ENCODE assay signal across 2 fruit fly cellular contexts in the genomic region with DNA sequence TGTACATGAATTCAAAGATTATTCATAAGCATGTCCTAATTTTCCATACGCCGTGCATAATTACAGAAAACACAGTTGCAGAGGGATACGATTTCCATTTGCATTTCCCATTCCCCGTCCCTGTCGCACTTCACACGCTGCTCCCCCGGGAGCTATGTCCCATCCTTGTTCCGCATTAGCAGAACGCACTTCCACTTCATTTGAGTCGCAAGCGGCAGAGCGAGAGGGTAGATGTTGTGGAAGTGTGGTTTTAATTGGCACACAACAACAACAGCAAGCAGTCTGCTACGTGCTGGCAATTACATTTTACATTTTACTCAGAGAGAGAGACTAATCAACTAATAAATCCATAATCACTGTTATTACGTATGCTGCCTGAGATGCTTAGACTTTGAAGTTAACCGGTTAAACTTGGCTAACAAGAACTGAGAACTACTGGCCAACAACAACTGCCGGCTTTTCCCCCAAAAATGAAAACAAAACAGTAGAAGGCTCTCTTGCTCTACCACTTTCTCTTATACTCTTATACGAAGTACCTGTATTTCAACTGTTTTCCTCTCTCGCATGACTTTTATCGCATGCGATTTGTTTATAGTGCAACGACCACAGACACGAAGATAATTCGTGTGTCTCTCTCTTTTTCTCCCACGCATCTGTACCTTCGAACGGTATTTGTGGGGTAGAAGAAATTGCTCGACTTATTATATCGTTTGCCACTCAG.
TF ChIP-seq lines count a peak whose summit lies in the region.

No protein-coding gene starts in this region.

TF ChIP-seq in whole organism, embryonic, 481 proteins besides CTCF, POLR2A, EP300 and RAD21 (continued from another document):
- TF ChIP-seq zen2 (GFP tag; IDR thresholded peaks at IDR 0.05; lab: Robert Waterston, UW; ENCODE audit: partially characterized antibody) (0 out of 3 replicates have a peak, but pooled peaks have one; percentile 31), CG12769 (tag; optimal IDR thresholded peaks at IDR 0.05; lab: Kevin White, UChicago) (peak; percentile 87), Eip74EF (GFP tag; optimal IDR thresholded peaks at IDR 0.05; lab: Kevin White, UChicago) (no peak), Hr3 (GFP tag; optimal IDR thresholded peaks at IDR 0.05; lab: Kevin White, UChicago) (no peak), vvl (GFP tag; IDR thresholded peaks at IDR 0.05; lab: Robert Waterston, UW) (peak; percentile 68), slp2 (GFP tag; optimal IDR thresholded peaks at IDR 0.05; lab: Kevin White, UChicago) (no peak), CG13287 (GFP tag; IDR thresholded peaks at IDR 0.05; lab: Robert Waterston, UW; ENCODE audit: partially characterized antibody) (0 out of 2 replicates have a peak, but pooled peaks have one; percentile 15), aop (GFP tag; IDR thresholded peaks at IDR 0.05; lab: Robert Waterston, UW) (peak; percentile 25; the same call in 1 of the 2 replicates), CG34224 (GFP tag; IDR thresholded peaks at IDR 0.05; lab: Robert Waterston, UW; ENCODE audit: partially characterized antibody) (peak; percentile 44; the same call in 1 of the 3 replicates), Med (GFP tag; lab: Kevin White, UChicago) (peak; percentile 49), CG4360 (GFP tag; IDR thresholded peaks at IDR 0.05; lab: Robert Waterston, UW) (peak; percentile 97), Deaf1 (tag; optimal IDR thresholded peaks at IDR 0.05; lab: Kevin White, UChicago) (peak; percentile 85), sens (GFP tag; lab: Kevin White, UChicago) (peak; percentile 61), CG6854 (GFP tag; optimal IDR thresholded peaks at IDR 0.05; lab: Kevin White, UChicago) (peak; percentile 35), chinmo (GFP tag; IDR thresholded peaks at IDR 0.05; lab: Robert Waterston, UW; ENCODE audit: partially characterized antibody) (peak; percentile 84; the same call in 2 of the 4 replicates), CG8478 (optimal IDR thresholded peaks at IDR 0.05; lab: Kevin White, UChicago) (peak; percentile 56), row (GFP tag; IDR thresholded peaks at IDR 0.05; lab: Robert Waterston, UW) (peak; percentile 34), otp (GFP tag; IDR thresholded peaks at IDR 0.05; lab: Robert Waterston, UW) (0 out of 3 replicates have a peak, but pooled peaks have one; percentile 32), abd-A (tag; optimal IDR thresholded peaks at IDR 0.05; lab: Kevin White, UChicago) (peak; percentile 69), CG11456 (GFP tag; IDR thresholded peaks at IDR 0.05; lab: Robert Waterston, UW) (no peak), pros (GFP tag; optimal IDR thresholded peaks at IDR 0.05; lab: Kevin White, UChicago) (peak; percentile 43), Atf-2 (GFP tag; optimal IDR thresholded peaks at IDR 0.05; lab: Kevin White, UChicago) (no peak), run (tag; optimal IDR thresholded peaks at IDR 0.05; lab: Kevin White, UChicago) (peak; percentile 8), sd (tag; optimal IDR thresholded peaks at IDR 0.05; lab: Kevin White, UChicago) (peak; percentile 47), exex (tag; optimal IDR thresholded peaks at IDR 0.05; lab: Kevin White, UChicago) (peak; percentile 6), Elba2 (GFP tag; optimal IDR thresholded peaks at IDR 0.05; lab: Kevin White, UChicago) (peak; percentile 13), Jarid2 (GFP tag; optimal IDR thresholded peaks at IDR 0.05; lab: Kevin White, UChicago) (peak; percentile 29)

TF ChIP-seq in whole organism, prepupa, 60 proteins besides CTCF, POLR2A, EP300 and RAD21 (continued from another document):
- no peak for TF ChIP-seq vri (GFP tag; optimal IDR thresholded peaks at IDR 0.05; lab: Kevin White, UChicago)
